Worm (Caenorhabditis elegans) whole organism, young adult: Measurements from ENCODE around the gene fbxa-82.

Experiments
- B0019.2 ChIP-seq: fragments of 200-800 bp; sonication (Bioruptor generic); conservative IDR thresholded peaks from 2 replicates; pipeline ENCODE4 v1.3.6; 2022; ENCODE audit warnings: missing genetic modification reagents, missing genetic modification characterization, missing compliant biosample characterization
- B0261.1 ChIP-seq: sonication (generic microtip); optimal IDR thresholded peaks from 2 replicates; lab custom pipeline; 2016; ENCODE audit warnings: mild to moderate bottlenecking, missing genetic modification characterization, moderate library complexity, missing compliant biosample characterization
- B0336.3 ChIP-seq: fragments of 200-800 bp; sonication (Bioruptor generic); IDR thresholded peaks from 2 replicates; pipeline ENCODE4 v1.3.6; 2022; ENCODE audit warnings: missing genetic modification characterization, missing compliant biosample characterization
- F23B12.7 ChIP-seq: sonication (generic microtip); optimal IDR thresholded peaks from 2 replicates; lab custom pipeline; 2017; ENCODE audit warnings: missing genetic modification characterization, mild to moderate bottlenecking, missing compliant biosample characterization, antibody characterized with exemption, moderate library complexity; ENCODE audit not compliant: insufficient read depth
- F33H1.4 ChIP-seq: fragments of 200-800 bp; sonication (Bioruptor generic); IDR thresholded peaks from 2 replicates; pipeline ENCODE4 v1.3.6; 2022; ENCODE audit warnings: missing genetic modification reagents, missing genetic modification characterization, missing compliant biosample characterization
- F37B4.10 ChIP-seq: fragments of 200-800 bp; sonication (Bioruptor generic); IDR thresholded peaks from 2 replicates; pipeline ENCODE4 v1.3.6; 2022; ENCODE audit warnings: missing genetic modification characterization, missing compliant biosample characterization
- F55B11.4 ChIP-seq: sonication (generic microtip); optimal IDR thresholded peaks from 2 replicates; lab custom pipeline; 2016; ENCODE audit warnings: missing compliant biosample characterization, missing genetic modification characterization, borderline replicate concordance; ENCODE audit not compliant: insufficient read depth
- K12H6.12 ChIP-seq: fragments of 200-800 bp; sonication (Bioruptor generic); optimal IDR thresholded peaks from 2 replicates; lab custom pipeline; 2018; ENCODE audit warnings: mild to moderate bottlenecking, missing genetic modification characterization, missing compliant biosample characterization
- T07F8.4 ChIP-seq: sonication (generic microtip); optimal IDR thresholded peaks from 2 replicates; lab custom pipeline; 2016; ENCODE audit warnings: mild to moderate bottlenecking, missing genetic modification characterization, moderate library complexity, missing compliant biosample characterization
- Y53G8AR.9 ChIP-seq: fragments of 200-800 bp; sonication (Bioruptor generic); conservative IDR thresholded peaks from 2 replicates; pipeline ENCODE4 v1.3.6; 2022; ENCODE audit warnings: missing genetic modification reagents, missing genetic modification characterization, missing compliant biosample characterization
- Y56A3A.18 ChIP-seq: fragments of 200-800 bp; sonication (Bioruptor generic); IDR thresholded peaks from 2 replicates; pipeline ENCODE4 v1.3.6; 2022; ENCODE audit warnings: missing genetic modification reagents, missing genetic modification characterization, missing compliant biosample characterization
- aptf-2 ChIP-seq: fragments of 200-800 bp; sonication (Bioruptor generic); conservative IDR thresholded peaks from 2 replicates; pipeline ENCODE4 v1.3.6; 2022; ENCODE audit warnings: missing genetic modification reagents, missing genetic modification characterization, missing compliant biosample characterization
- atf-7 ChIP-seq: sonication (generic microtip); optimal IDR thresholded peaks from 2 replicates; lab custom pipeline; 2017; ENCODE audit warnings: mild to moderate bottlenecking, missing genetic modification characterization, missing compliant biosample characterization
- attf-6 ChIP-seq: fragments of 200-800 bp; sonication (Bioruptor generic); IDR thresholded peaks from 2 replicates; pipeline ENCODE4 v1.3.6; 2022; ENCODE audit warnings: missing genetic modification reagents, missing genetic modification characterization, missing compliant biosample characterization
- bed-2 ChIP-seq: fragments of 200-800 bp; sonication (Bioruptor generic); IDR thresholded peaks from 2 replicates; pipeline ENCODE4 v1.3.6; 2022; ENCODE audit warnings: missing genetic modification reagents, missing genetic modification characterization, missing compliant biosample characterization
- ccch-3 ChIP-seq: fragments of 200-800 bp; sonication (Bioruptor generic); optimal IDR thresholded peaks from 2 replicates; lab custom pipeline; 2018; ENCODE audit warnings: mild to moderate bottlenecking, missing genetic modification characterization, missing compliant biosample characterization
- cebp-2 ChIP-seq: fragments of 200-800 bp; sonication (Bioruptor generic); IDR thresholded peaks from 2 replicates; pipeline ENCODE4 v1.3.6; 2022; ENCODE audit warnings: missing genetic modification characterization, missing compliant biosample characterization
- chd-7 ChIP-seq: sonication (generic microtip); optimal IDR thresholded peaks from 2 replicates; lab custom pipeline; 2016; ENCODE audit warnings: mild to moderate bottlenecking, missing genetic modification characterization, moderate library complexity, missing compliant biosample characterization
- dox-1 ChIP-seq: fragments of 200-800 bp; sonication (Bioruptor generic); IDR thresholded peaks from 2 replicates; pipeline ENCODE4 v1.3.6; 2022; ENCODE audit warnings: missing genetic modification reagents, missing genetic modification characterization, missing compliant biosample characterization
- dpff-1 ChIP-seq: sonication (generic microtip); optimal IDR thresholded peaks from 2 replicates; lab custom pipeline; 2017; ENCODE audit warnings: mild to moderate bottlenecking, missing genetic modification characterization, missing compliant biosample characterization
- efl-1 ChIP-seq: fragments of 150-350 bp; optimal IDR thresholded peaks from 2 replicates; lab custom pipeline; 2014; ENCODE audit warnings: missing biosample characterization, missing genetic modification reagents, missing genetic modification characterization
- egl-44 ChIP-seq: fragments of 200-800 bp; sonication (Bioruptor generic); IDR thresholded peaks from 2 replicates; pipeline ENCODE4 v1.3.6; 2022; ENCODE audit warnings: missing genetic modification reagents, missing genetic modification characterization, missing compliant biosample characterization
- fkh-3 ChIP-seq: sonication (generic microtip); optimal IDR thresholded peaks from 2 replicates; lab custom pipeline; 2016; ENCODE audit warnings: mild to moderate bottlenecking, missing genetic modification characterization, missing compliant biosample characterization
- hlh-12 ChIP-seq: sonication (generic microtip); optimal IDR thresholded peaks from 2 replicates; lab custom pipeline; 2016; ENCODE audit warnings: missing genetic modification characterization, missing compliant biosample characterization
- lin-40 ChIP-seq: sonication (generic microtip); optimal IDR thresholded peaks from 2 replicates; lab custom pipeline; 2016; ENCODE audit warnings: missing genetic modification characterization, mild to moderate bottlenecking, missing compliant biosample characterization, missing genotype, missing genetic modification reagents
- madf-3 ChIP-seq: fragments of 200-800 bp; sonication (Bioruptor generic); IDR thresholded peaks from 2 replicates; pipeline ENCODE4 v1.3.6; 2022; ENCODE audit warnings: missing genetic modification reagents, missing genetic modification characterization, missing compliant biosample characterization
- madf-6 ChIP-seq: fragments of 200-800 bp; sonication (Bioruptor generic); IDR thresholded peaks from 2 replicates; pipeline ENCODE4 v1.3.6; 2022; ENCODE audit warnings: missing genetic modification reagents, missing genetic modification characterization, missing compliant biosample characterization
- mes-4 ChIP-seq: sonication (generic microtip); optimal IDR thresholded peaks from 2 replicates; lab custom pipeline; 2016; ENCODE audit warnings: missing genotype, missing genetic modification characterization, missing compliant biosample characterization
- nfya-2 ChIP-seq: fragments of 200-800 bp; sonication (Bioruptor generic); IDR thresholded peaks from 2 replicates; pipeline ENCODE4 v1.3.6; 2022; ENCODE audit warnings: missing genetic modification reagents, missing genetic modification characterization, missing compliant biosample characterization
- nhr-179 ChIP-seq: sonication (generic microtip); optimal IDR thresholded peaks from 2 replicates; lab custom pipeline; 2016; ENCODE audit warnings: mild to moderate bottlenecking, missing genetic modification characterization, missing compliant biosample characterization
- nhr-27 ChIP-seq: fragments of 200-800 bp; sonication (Bioruptor generic); optimal IDR thresholded peaks from 2 replicates; lab custom pipeline; 2018; ENCODE audit warnings: mild to moderate bottlenecking, missing genetic modification characterization, moderate library complexity, missing compliant biosample characterization
- repo-1 ChIP-seq: sonication (generic microtip); optimal IDR thresholded peaks from 2 replicates; lab custom pipeline; 2017; ENCODE audit warnings: mild to moderate bottlenecking, missing genetic modification characterization, missing compliant biosample characterization
- sdz-38 ChIP-seq: sonication (generic microtip); optimal IDR thresholded peaks from 2 replicates; lab custom pipeline; 2016; ENCODE audit warnings: missing genotype, missing genetic modification characterization, missing compliant biosample characterization
- snpc-1.3 ChIP-seq: sonication (generic microtip); optimal IDR thresholded peaks from 2 replicates; lab custom pipeline; 2017; ENCODE audit warnings: missing genetic modification characterization, mild to moderate bottlenecking, missing compliant biosample characterization, antibody characterized with exemption, moderate library complexity, missing genotype, missing genetic modification reagents; ENCODE audit not compliant: insufficient read depth
- tbx-9 ChIP-seq: sonication (generic microtip); optimal IDR thresholded peaks from 2 replicates; lab custom pipeline; 2016; ENCODE audit warnings: borderline replicate concordance, missing genetic modification characterization, inconsistent platforms, missing compliant biosample characterization
- unc-62 ChIP-seq: fragments of 150-350 bp; optimal IDR thresholded peaks from 2 replicates; lab custom pipeline; 2014; ENCODE audit warnings: missing biosample characterization, missing genetic modification reagents, missing genetic modification characterization
- ztf-6 ChIP-seq: fragments of 200-800 bp; sonication (Bioruptor generic); IDR thresholded peaks from 2 replicates; pipeline ENCODE4 v1.3.6; 2022; ENCODE audit warnings: missing genetic modification reagents, missing genetic modification characterization, missing compliant biosample characterization

Gene fbxa-82

ce11 chrV:15015799-15016198 is 36.5 kb downstream of the fbxa-82 start:
- no peak for TF ChIP-seq nhr-27 (tag; lab: Kevin White, UChicago)
- no peak for TF ChIP-seq lin-40 (tag; lab: Kevin White, UChicago)
- TF ChIP-seq atf-7 (tag; lab: Kevin White, UChicago): no peak
- TF ChIP-seq mes-4 (tag; lab: Kevin White, UChicago): no peak
- TF ChIP-seq egl-44 (GFP tag; lab: Robert Waterston, UW): no peak
- no peak for TF ChIP-seq ztf-6 (GFP tag; lab: Robert Waterston, UW)
- no peak for TF ChIP-seq T07F8.4 (tag; lab: Kevin White, UChicago)
- no peak for TF ChIP-seq repo-1 (tag; lab: Kevin White, UChicago)
- TF ChIP-seq sdz-38 (tag; lab: Kevin White, UChicago): no peak
- TF ChIP-seq Y53G8AR.9 (GFP tag; lab: Robert Waterston, UW): no peak
- no peak for TF ChIP-seq F23B12.7 (tag; lab: Kevin White, UChicago)
- no peak for TF ChIP-seq K12H6.12 (tag; lab: Kevin White, UChicago)
- TF ChIP-seq B0336.3 (GFP tag; lab: Robert Waterston, UW): no peak
- TF ChIP-seq, all 124 proteins: peak for 0

DNA sequence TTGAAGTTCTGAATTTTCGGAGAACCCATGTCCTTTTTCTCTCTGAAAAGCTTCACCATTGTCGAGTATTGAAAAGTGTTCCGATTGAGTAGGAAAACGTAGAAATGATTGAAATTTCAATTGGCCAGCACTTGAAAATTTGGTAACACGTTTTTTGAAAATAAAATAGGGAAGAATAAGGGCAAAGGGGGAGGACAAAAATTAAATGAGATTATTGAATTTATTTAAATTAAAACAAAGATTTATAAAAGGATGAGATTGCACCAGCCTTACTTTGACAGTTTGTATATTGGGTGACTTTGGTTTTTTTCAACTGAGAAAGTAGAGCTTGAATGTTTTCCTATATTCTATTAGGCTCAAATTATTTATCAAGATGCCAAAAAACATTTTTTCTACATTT is 38.2 kb downstream of the fbxa-82 start, which contains the start of gene obr-2:
Gene obr-2 (minus strand): TSS at position 101 of the 400 bp plus-strand sequence.
- TF ChIP-seq Y53G8AR.9 (GFP tag; lab: Robert Waterston, UW) (no peak), dox-1 (GFP tag; lab: Robert Waterston, UW) (no peak), unc-62 (GFP tag; lab: Kevin White, UChicago) (no peak), F33H1.4 (GFP tag; lab: Robert Waterston, UW) (no peak), cebp-2 (GFP tag; lab: Robert Waterston, UW) (no peak), dpff-1 (tag; lab: Kevin White, UChicago) (no peak), madf-6 (no peak), sdz-38 (tag; lab: Kevin White, UChicago) (no peak), B0019.2 (no peak), ccch-3 (GFP tag; lab: Kevin White, UChicago) (no peak), B0261.1 (tag; lab: Kevin White, UChicago) (no peak)
- TF ChIP-seq, all 124 proteins: peak for 0

- TF ChIP-seq chd-7 (tag; lab: Kevin White, UChicago): no peak
- TF ChIP-seq attf-6 (GFP tag; lab: Robert Waterston, UW): no peak
- TF ChIP-seq tbx-9 (tag; lab: Kevin White, UChicago): no peak
- no peak for TF ChIP-seq ztf-6 (GFP tag; lab: Robert Waterston, UW)
- TF ChIP-seq efl-1 (GFP tag; lab: Kevin White, UChicago): no peak
- no peak for TF ChIP-seq madf-3
- TF ChIP-seq aptf-2 (GFP tag; lab: Robert Waterston, UW): no peak
- no peak for TF ChIP-seq B0261.1 (tag; lab: Kevin White, UChicago)
- no peak for TF ChIP-seq Y56A3A.18 (GFP tag; lab: Robert Waterston, UW)
- no peak for TF ChIP-seq F37B4.10 (GFP tag; lab: Robert Waterston, UW)
- TF ChIP-seq nhr-179 (tag; lab: Kevin White, UChicago): no peak
- no peak for TF ChIP-seq F55B11.4
- no peak for TF ChIP-seq nfya-2
- no peak for TF ChIP-seq hlh-12 (tag; lab: Kevin White, UChicago)
- no peak for TF ChIP-seq B0019.2
- TF ChIP-seq F33H1.4 (GFP tag; lab: Robert Waterston, UW): no peak
- TF ChIP-seq bed-2 (GFP tag; lab: Robert Waterston, UW): no peak
- TF ChIP-seq fkh-3 (tag; lab: Kevin White, UChicago): no peak
- no peak for TF ChIP-seq snpc-1.3 (tag; lab: Kevin White, UChicago)
Measured at ce11 chrV:15013328-15013727, 39.0 kb downstream of the fbxa-82 start.
